Fruit fly (Drosophila melanogaster) whole organism, wandering third instar larva: ENCODE data around the gene Sfp26Ad.

Experiments used
- CG32264 ChIP-seq: fragments of 200-800 bp; sonication (Bioruptor generic); optimal IDR thresholded peaks from 2 replicates; lab custom pipeline; 2016; ENCODE audit warnings: missing biosample characterization, missing genetic modification characterization
- CG9705 ChIP-seq: fragments of 200-800 bp; sonication (Bioruptor generic); optimal IDR thresholded peaks from 2 replicates; lab custom pipeline; 2018; ENCODE audit warnings: missing biosample characterization, mild to moderate bottlenecking, missing genetic modification characterization
- CrebA ChIP-seq: fragments of 200-800 bp; sonication (Bioruptor generic); optimal IDR thresholded peaks from 2 replicates; lab custom pipeline; 2016; ENCODE audit warnings: missing biosample characterization, mild to moderate bottlenecking, missing genetic modification characterization, borderline replicate concordance
- Dfd ChIP-seq: fragments of >200 bp; optimal IDR thresholded peaks from 2 replicates; lab custom pipeline; 2017; ENCODE audit warnings: missing biosample characterization, missing genetic modification characterization
- Dif ChIP-seq: fragments of 200-275, 200-300 bp; sonication (Bioruptor generic); optimal IDR thresholded peaks from 2 replicates; lab custom pipeline; 2018; ENCODE audit warnings: missing biosample characterization, missing genetic modification characterization; ENCODE audit not compliant: partially characterized antibody
- HLH106 ChIP-seq: fragments of 200-800 bp; optimal IDR thresholded peaks from 3 replicates; lab custom pipeline; 2019; ENCODE audit warnings: missing biosample characterization, mild to moderate bottlenecking, missing genetic modification characterization, moderate library complexity
- Hnf4 ChIP-seq: fragments of 200-800 bp; sonication (Bioruptor generic); optimal IDR thresholded peaks from 2 replicates; lab custom pipeline; 2016; ENCODE audit warnings: missing biosample characterization, mild to moderate bottlenecking, missing genetic modification characterization
- Hr83 ChIP-seq: fragments of 200-300 bp; sonication (Bioruptor generic); optimal IDR thresholded peaks from 2 replicates; lab custom pipeline; 2016; ENCODE audit warnings: missing biosample characterization, mild to moderate bottlenecking, missing genetic modification characterization, moderate library complexity; ENCODE audit not compliant: poor library complexity, severe bottlenecking
- Jra ChIP-seq: sonication (Bioruptor generic); optimal IDR thresholded peaks from 2 replicates; lab custom pipeline; 2016; ENCODE audit warnings: missing biosample characterization, missing genetic modification characterization
- Myc ChIP-seq: fragments of >200 bp; optimal IDR thresholded peaks from 2 replicates; lab custom pipeline; 2017
- N ChIP-seq: fragments of >200 bp; optimal IDR thresholded peaks from 2 replicates; lab custom pipeline; 2018; ENCODE audit warnings: missing biosample characterization, missing external identifiers, missing genetic modification characterization
- OdsH ChIP-seq: fragments of 200-800 bp; sonication (Bioruptor generic); optimal IDR thresholded peaks from 2 replicates; lab custom pipeline; 2016; ENCODE audit warnings: missing biosample characterization, mild to moderate bottlenecking, missing genetic modification characterization
- Sp1 ChIP-seq: fragments of 200-800 bp; sonication (Bioruptor generic); optimal IDR thresholded peaks from 3 replicates; lab custom pipeline; 2019; ENCODE audit warnings: missing biosample characterization, mild to moderate bottlenecking, missing genetic modification characterization, moderate library complexity
- Vsx2 ChIP-seq: fragments of 200-300, 225-300 bp; sonication (Bioruptor generic); optimal IDR thresholded peaks from 2 replicates; lab custom pipeline; 2018; ENCODE audit warnings: missing biosample characterization, missing genetic modification characterization; ENCODE audit not compliant: partially characterized antibody
- br ChIP-seq: fragments of 200-800 bp; sonication (Bioruptor generic); optimal IDR thresholded peaks from 2 replicates; lab custom pipeline; 2016; ENCODE audit warnings: missing biosample characterization, missing genetic modification characterization
- brk ChIP-seq: fragments of 200-800 bp; sonication (Bioruptor generic); optimal IDR thresholded peaks from 2 replicates; lab custom pipeline; 2016; ENCODE audit warnings: missing biosample characterization, mild to moderate bottlenecking, missing genetic modification characterization
- dl ChIP-seq, 2 experiments: fragments of 175-275, 200-275 bp in 1 of 2; fragments of 200-275 bp in 1 of 2; sonication (Bioruptor generic); optimal IDR thresholded peaks; lab custom pipeline; 2018; ENCODE audit warnings: mild to moderate bottlenecking in 2 of 2, missing biosample characterization in 2 of 2, missing genetic modification characterization in 2 of 2, moderate library complexity in 2 of 2; ENCODE audit not compliant: partially characterized antibody in 2 of 2, insufficient read depth in 1 of 2
- dmrt93B ChIP-seq: fragments of 200-800 bp; sonication (Bioruptor generic); optimal IDR thresholded peaks from 2 replicates; lab custom pipeline; 2018; ENCODE audit warnings: missing biosample characterization, mild to moderate bottlenecking, missing genetic modification characterization
- dsf ChIP-seq: sonication (Bioruptor generic); optimal IDR thresholded peaks from 2 replicates; lab custom pipeline; 2016; ENCODE audit warnings: missing biosample characterization, missing genetic modification characterization, borderline replicate concordance
- ey ChIP-seq: fragments of 200-800 bp; sonication (Bioruptor generic); optimal IDR thresholded peaks from 2 replicates; lab custom pipeline; 2016; ENCODE audit warnings: missing biosample characterization, missing genetic modification characterization
- fru ChIP-seq: fragments of 200-800 bp; sonication (Bioruptor generic); optimal IDR thresholded peaks from 3 replicates; lab custom pipeline; 2016; ENCODE audit warnings: missing biosample characterization, mild to moderate bottlenecking, missing genetic modification characterization
- h ChIP-seq: fragments of 200-800 bp; sonication (Bioruptor generic); optimal IDR thresholded peaks from 3 replicates; lab custom pipeline; 2016; ENCODE audit warnings: missing biosample characterization, mild to moderate bottlenecking, missing genetic modification characterization
- pan ChIP-seq: fragments of >200 bp; optimal IDR thresholded peaks from 2 replicates; lab custom pipeline; 2017
- psq ChIP-seq: fragments of 200-800 bp; sonication (Bioruptor generic); optimal IDR thresholded peaks from 3 replicates; lab custom pipeline; 2017; ENCODE audit warnings: missing biosample characterization, mild to moderate bottlenecking, missing genetic modification characterization, moderate library complexity
- sv ChIP-seq: fragments of 200-800 bp; sonication (Bioruptor generic); optimal IDR thresholded peaks from 3 replicates; lab custom pipeline; 2016; ENCODE audit warnings: missing biosample characterization, missing genetic modification characterization

Sfp26Ad gene

DNA sequence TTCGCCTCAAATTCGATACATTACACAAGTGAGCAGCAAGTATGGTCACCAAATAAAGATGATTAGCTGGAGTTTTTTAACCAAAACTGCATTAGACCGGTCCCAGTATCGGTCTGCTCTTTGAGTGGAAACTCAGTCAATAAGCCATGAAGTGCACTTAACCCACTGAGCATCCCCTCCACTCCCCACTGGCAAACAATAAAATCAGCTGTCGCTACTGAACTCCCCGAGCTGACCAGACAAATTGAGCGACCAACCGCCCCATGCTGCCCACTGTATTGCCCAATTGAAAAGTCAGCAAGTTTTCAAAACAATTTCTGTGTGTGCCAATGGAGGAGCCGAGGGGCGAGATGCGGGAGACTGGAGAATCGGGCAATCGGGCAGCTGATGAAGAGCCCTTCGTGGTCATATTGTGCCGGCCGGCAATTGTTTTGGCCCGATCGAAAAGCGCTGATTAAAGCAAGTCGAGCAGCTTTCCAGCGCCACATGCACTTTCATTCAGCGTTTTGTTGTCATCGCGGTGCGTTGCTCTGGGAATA lies 43.9 kb downstream of the Sfp26Ad start:
- no peak for TF ChIP-seq dmrt93B (GFP tag; lab: Kevin White, UChicago)
- TF ChIP-seq Myc (lab: Kevin White, UChicago) = no peak
- TF ChIP-seq brk = no peak
- no peak for TF ChIP-seq pan
- no peak for TF ChIP-seq CrebA
- TF ChIP-seq fru = no peak
- no peak for TF ChIP-seq dl (GFP tag; optimal IDR thresholded peaks at IDR 0.05; lab: Kevin White, UChicago; ENCODE audit: insufficient read depth in 1 of 2, partially characterized antibody in 2 of 2)

DNA sequence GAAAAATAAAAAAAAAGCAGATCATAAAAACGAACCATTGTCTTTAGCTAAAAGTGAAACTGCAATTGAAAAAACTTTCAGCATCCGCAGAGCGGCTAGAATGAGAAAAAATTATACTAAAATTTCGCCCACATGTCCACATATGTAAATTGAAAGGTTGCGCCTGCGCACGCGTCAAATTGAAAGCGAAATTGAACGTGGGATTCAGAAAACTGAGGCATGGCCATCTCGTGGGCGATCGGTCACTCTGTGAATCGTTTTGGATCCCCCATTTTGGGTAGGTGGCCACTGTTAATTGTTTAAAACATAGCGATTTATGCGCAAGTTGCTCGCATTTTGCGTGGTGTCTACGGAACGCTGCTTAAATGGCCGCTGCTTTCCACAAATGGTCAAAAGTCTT lies 48.6 kb downstream of the Sfp26Ad start:
- TF ChIP-seq dsf (GFP tag; lab: Kevin White, UChicago) (no peak), Myc (lab: Kevin White, UChicago) (no peak), CG32264 (GFP tag; lab: Kevin White, UChicago) (no peak), dl (GFP tag; optimal IDR thresholded peaks at IDR 0.05; lab: Kevin White, UChicago; ENCODE audit: insufficient read depth in 1 of 2, partially characterized antibody in 2 of 2) (no peak), HLH106 (tag; lab: Kevin White, UChicago) (no peak)
- TF ChIP-seq, all 38 proteins: peak for 0

dm6 chr2L:5893796-5894195 lies 49.3 kb downstream of the Sfp26Ad start, which contains the start of gene Acp26Aa:
TSS of gene Acp26Aa (minus strand) at chr2L:5893896.
- TF ChIP-seq fru (no peak), N (no peak), Sp1 (no peak), h (no peak), OdsH (GFP tag; lab: Kevin White, UChicago) (no peak), Jra (GFP tag; lab: Kevin White, UChicago) (no peak), Hnf4 (GFP tag; lab: Kevin White, UChicago) (no peak), Vsx2 (no peak), Hr83 (GFP tag; lab: Kevin White, UChicago) (no peak), dl (GFP tag; optimal IDR thresholded peaks at IDR 0.05; lab: Kevin White, UChicago; ENCODE audit: insufficient read depth in 1 of 2, partially characterized antibody in 2 of 2) (no peak), Dif (GFP tag; lab: Kevin White, UChicago) (no peak)

- TF ChIP-seq sv (GFP tag; lab: Kevin White, UChicago) (no peak), psq (GFP tag; lab: Kevin White, UChicago) (no peak), CG9705 (no peak), HLH106 (tag; lab: Kevin White, UChicago) (no peak), CrebA (no peak), Dfd (GFP tag; lab: Kevin White, UChicago) (no peak), brk (no peak), ey (GFP tag; lab: Kevin White, UChicago) (no peak), br (GFP tag; lab: Kevin White, UChicago) (no peak)
Observed at dm6 chr2L:5892762-5893161, 50.3 kb downstream of the Sfp26Ad start, which contains the start of gene Acp26Ab. TSS of gene Acp26Ab (minus strand) at chr2L:5892862.
